Fruit fly (Drosophila melanogaster): ENCODE results near the gene meru.
A peak's percentile ranks its signal among the peaks of the same experiment; 100 is the strongest.

meru gene

DNA sequence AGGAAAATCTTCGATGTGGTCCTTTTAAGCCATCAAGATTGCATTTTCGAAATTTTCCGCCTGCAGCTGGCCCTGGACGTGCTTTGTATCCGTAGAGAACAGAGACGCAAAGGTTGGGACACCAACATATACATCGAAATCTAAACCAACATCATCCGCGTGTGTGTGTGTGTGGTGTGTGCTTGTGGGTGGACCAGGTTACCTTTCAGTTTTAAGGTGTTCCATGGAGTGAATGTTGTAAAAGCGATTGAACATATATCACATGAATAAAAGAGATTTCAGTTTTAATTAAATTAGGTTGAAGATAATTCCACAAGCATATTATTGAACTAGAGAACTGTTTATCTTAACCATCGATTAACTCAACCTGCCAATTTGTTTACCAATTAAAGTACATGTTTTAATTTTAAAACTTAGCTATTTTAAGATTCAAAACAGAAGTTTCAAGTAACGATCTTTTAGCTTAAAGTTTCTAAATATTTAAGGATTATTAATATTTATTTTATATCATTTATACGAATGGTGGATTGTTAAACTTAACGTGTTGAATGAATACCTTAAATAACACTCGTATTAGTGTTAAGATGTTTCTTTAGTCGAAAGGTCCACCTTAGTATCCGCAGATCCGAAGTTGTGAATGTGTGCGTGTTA, 16.8 kb downstream of the meru start (continued):
- TF ChIP-seq CG17829 (tag; optimal IDR thresholded peaks at IDR 0.05) (peak; percentile 79), Fer3 (tag; optimal IDR thresholded peaks at IDR 0.05) (peak; percentile 83), fu2 (GFP tag; optimal IDR thresholded peaks at IDR 0.05) (peak; percentile 58), CG4730 (GFP tag; IDR thresholded peaks at IDR 0.05) (peak; percentile 30; the same call in 1 of the 2 replicates), CG10209 (GFP tag; optimal IDR thresholded peaks at IDR 0.05) (peak; percentile 81), scrt (GFP tag; optimal IDR thresholded peaks at IDR 0.05) (peak; percentile 71), CG7786 (GFP tag; optimal IDR thresholded peaks at IDR 0.05) (peak; percentile 69), CG4617 (GFP tag; optimal IDR thresholded peaks at IDR 0.05; ENCODE audit: borderline replicate concordance) (peak; percentile 73), Asciz (GFP tag; optimal IDR thresholded peaks at IDR 0.05) (peak; percentile 71), luna (GFP tag; optimal IDR thresholded peaks at IDR 0.05) (peak; percentile 45), CG10979 (tag; optimal IDR thresholded peaks at IDR 0.05) (peak; percentile 66), D (optimal IDR thresholded peaks at IDR 0.05) (peak; percentile 47), D (GFP tag; optimal IDR thresholded peaks at IDR 0.05) (peak; percentile 73), CG7556 (GFP tag; optimal IDR thresholded peaks at IDR 0.05) (peak; percentile 93), CG11085 (GFP tag; IDR thresholded peaks at IDR 0.05) (no peak), CG12391 (tag; optimal IDR thresholded peaks at IDR 0.05) (peak; percentile 86), CG14710 (tag; optimal IDR thresholded peaks at IDR 0.05) (peak; percentile 47), CG43689 (GFP tag; IDR thresholded peaks at IDR 0.05) (no peak), Doc2 (GFP tag; IDR thresholded peaks at IDR 0.05) (no peak), Med (GFP tag) (peak; percentile 87), CG11504 (tag; optimal IDR thresholded peaks at IDR 0.05) (peak; percentile 89), Usf (GFP tag; optimal IDR thresholded peaks at IDR 0.05) (peak; percentile 61), Kr (GFP tag; optimal IDR thresholded peaks at IDR 0.05) (no peak), ap (GFP tag; IDR thresholded peaks at IDR 0.05) (no peak), CG11723 (GFP tag; optimal IDR thresholded peaks at IDR 0.05) (peak; percentile 80), CG15011 (GFP tag; optimal IDR thresholded peaks at IDR 0.05) (peak; percentile 57), CG12659 (GFP tag; optimal IDR thresholded peaks at IDR 0.05) (peak; percentile 91), B-H1 (GFP tag; IDR thresholded peaks at IDR 0.05) (peak; percentile 23; the same call in 1 of the 3 replicates), CG6654 (GFP tag; optimal IDR thresholded peaks at IDR 0.05) (no peak), Ets65A (GFP tag) (peak; percentile 80), vfl (GFP tag; optimal IDR thresholded peaks at IDR 0.05) (peak; percentile 26), Oaz (GFP tag; IDR thresholded peaks at IDR 0.05) (0 out of 2 replicates have a peak, but pooled peaks have one; percentile 43), Sox100B (GFP tag; optimal IDR thresholded peaks at IDR 0.05) (peak; percentile 92), CG13296 (GFP tag; optimal IDR thresholded peaks at IDR 0.05) (peak; percentile 87), unpg (GFP tag; optimal IDR thresholded peaks at IDR 0.05) (peak; percentile 76), CG11696 (GFP tag; IDR thresholded peaks at IDR 0.05) (peak; percentile 55), pita (GFP tag; optimal IDR thresholded peaks at IDR 0.05) (no peak), Eip74EF (GFP tag; optimal IDR thresholded peaks at IDR 0.05) (peak in 1 of 2 experiments; percentile 71), CG3847 (GFP tag; IDR thresholded peaks at IDR 0.05) (peak; percentile 43), Ravus (GFP tag; IDR thresholded peaks at IDR 0.05) (no peak), Spps (tag; optimal IDR thresholded peaks at IDR 0.05) (peak; percentile 29), onecut (GFP tag; IDR thresholded peaks at IDR 0.05) (peak; percentile 67), CG10366 (GFP tag; IDR thresholded peaks at IDR 0.05) (peak; percentile 53; the same call in 1 of the 2 replicates), CG12942 (GFP tag; optimal IDR thresholded peaks at IDR 0.05) (peak; percentile 30), CG15514 (GFP tag; optimal IDR thresholded peaks at IDR 0.05) (peak; percentile 62), CG1792 (GFP tag; optimal IDR thresholded peaks at IDR 0.05) (peak; percentile 11), danr (GFP tag; IDR thresholded peaks at IDR 0.05) (0 out of 2 replicates have a peak, but pooled peaks have one; percentile 24), Hand (GFP tag; optimal IDR thresholded peaks at IDR 0.05) (peak; percentile 90), tx (GFP tag; optimal IDR thresholded peaks at IDR 0.05) (peak; percentile 49)

Data from whole organism, embryonic.